Fruit fly (Drosophila melanogaster) whole organism, embryonic: ENCODE data around the gene Dora.
A peak's percentile ranks its signal among the peaks of the same experiment; 100 is the strongest.

ENCODE experiments used
- Asciz ChIP-seq: fragments of 200-800 bp; sonication (Bioruptor generic); optimal IDR thresholded peaks from 2 replicates; lab custom pipeline; 2017; ENCODE audit warnings: missing biosample characterization, mild to moderate bottlenecking, missing genetic modification characterization, missing genetic modification reagents
- BtbVII ChIP-seq: fragments of 200-800 bp; sonication (Bioruptor generic); optimal IDR thresholded peaks from 3 replicates; lab custom pipeline; 2017; ENCODE audit warnings: missing biosample characterization, mild to moderate bottlenecking, missing genetic modification characterization
- CG10267 ChIP-seq: fragments of 200-800 bp; sonication (Bioruptor generic); optimal IDR thresholded peaks from 2 replicates; lab custom pipeline; 2018; ENCODE audit warnings: missing biosample characterization, mild to moderate bottlenecking, missing genetic modification characterization, moderate library complexity
- CG10565 ChIP-seq: fragments of 200-800 bp; sonication (Bioruptor generic); optimal IDR thresholded peaks from 3 replicates; lab custom pipeline; 2016; ENCODE audit warnings: missing biosample characterization, mild to moderate bottlenecking, missing genetic modification characterization
- CG11560 ChIP-seq: fragments of 200-800 bp; sonication (Bioruptor generic); IDR thresholded peaks from 3 replicates; pipeline ENCODE4 v1.3.6; 2022; ENCODE audit warnings: missing biosample characterization, missing genetic modification characterization
- CG11695 ChIP-seq: fragments of 200-800 bp; sonication (Bioruptor generic); IDR thresholded peaks from 3 replicates; pipeline ENCODE4 v1.3.6; 2022; ENCODE audit warnings: missing biosample characterization, missing genetic modification characterization
- CG12744 ChIP-seq: fragments of 200-800 bp; sonication (Bioruptor generic); optimal IDR thresholded peaks from 2 replicates; lab custom pipeline; 2016; ENCODE audit warnings: missing biosample characterization, missing genetic modification characterization
- CG15011 ChIP-seq: fragments of 200-800 bp; sonication (Bioruptor generic); optimal IDR thresholded peaks from 3 replicates; lab custom pipeline; 2018; ENCODE audit warnings: missing biosample characterization, mild to moderate bottlenecking, missing genetic modification characterization
- CG15269 ChIP-seq: fragments of 200-800 bp; sonication (Bioruptor generic); optimal IDR thresholded peaks from 2 replicates; lab custom pipeline; 2018; ENCODE audit warnings: missing biosample characterization, mild to moderate bottlenecking, missing genetic modification characterization, moderate library complexity
- CG15514 ChIP-seq: fragments of 200-800 bp; sonication (Bioruptor generic); optimal IDR thresholded peaks from 3 replicates; lab custom pipeline; 2017; ENCODE audit warnings: missing biosample characterization, missing genetic modification characterization, mild to moderate bottlenecking, moderate library complexity, missing genetic modification reagents
- CG16813 ChIP-seq: fragments of 200-800 bp; sonication (Bioruptor generic); IDR thresholded peaks from 3 replicates; pipeline ENCODE4 v1.3.6; 2022; ENCODE audit warnings: missing biosample characterization, missing genetic modification characterization; ENCODE audit not compliant: partially characterized antibody
- CG17361 ChIP-seq: fragments of 200-800 bp; sonication (Bioruptor generic); IDR thresholded peaks from 3 replicates; pipeline ENCODE4 v1.3.6; 2022; ENCODE audit warnings: missing biosample characterization, missing genetic modification characterization
- CG30020 ChIP-seq: fragments of 200-800 bp; optimal IDR thresholded peaks from 2 replicates; lab custom pipeline; 2019; ENCODE audit warnings: missing biosample characterization, mild to moderate bottlenecking, missing genetic modification characterization, moderate library complexity
- CG4328 ChIP-seq: fragments of 200-800 bp; sonication (Bioruptor generic); optimal IDR thresholded peaks from 3 replicates; lab custom pipeline; 2017; ENCODE audit warnings: missing biosample characterization, missing genetic modification reagents, missing genetic modification characterization
- CG4617 ChIP-seq: fragments of 200-800 bp; sonication (Bioruptor generic); optimal IDR thresholded peaks from 3 replicates; lab custom pipeline; 2016; ENCODE audit warnings: missing biosample characterization, missing genetic modification characterization, borderline replicate concordance
- CG6689 ChIP-seq: fragments of 200-800 bp; sonication (Bioruptor generic); IDR thresholded peaks from 2 replicates; pipeline ENCODE4 v1.3.6; 2022; ENCODE audit warnings: missing biosample characterization, missing genetic modification characterization
- CG7372 ChIP-seq: fragments of 200-800 bp; sonication (Bioruptor generic); IDR thresholded peaks from 2 replicates; pipeline ENCODE4 v1.3.6; 2022; ENCODE audit warnings: missing biosample characterization, missing genetic modification characterization
- CG7839 ChIP-seq: fragments of 200-800 bp; sonication (Bioruptor generic); optimal IDR thresholded peaks from 3 replicates; lab custom pipeline; 2018; ENCODE audit warnings: missing biosample characterization, mild to moderate bottlenecking, missing genetic modification characterization, moderate library complexity
- CG7963 ChIP-seq: fragments of 200-800 bp; sonication (Bioruptor generic); IDR thresholded peaks from 3 replicates; pipeline ENCODE4 v1.3.6; 2022; ENCODE audit warnings: missing biosample characterization, missing genetic modification characterization; ENCODE audit not compliant: partially characterized antibody
- CrebB ChIP-seq: fragments of 200-800 bp; sonication (Bioruptor generic); optimal IDR thresholded peaks from 3 replicates; lab custom pipeline; 2018; ENCODE audit warnings: missing biosample characterization, mild to moderate bottlenecking, missing genetic modification characterization
- Dll ChIP-seq: fragments of 200-800 bp; sonication (Bioruptor generic); IDR thresholded peaks from 4 replicates; pipeline ENCODE4 v1.3.6; 2022; ENCODE audit warnings: missing biosample characterization, missing genetic modification characterization; ENCODE audit not compliant: partially characterized antibody
- Dp ChIP-seq: fragments of 200-800 bp; sonication (Bioruptor generic); optimal IDR thresholded peaks from 2 replicates; lab custom pipeline; 2018; ENCODE audit warnings: missing biosample characterization, mild to moderate bottlenecking, missing genetic modification characterization, moderate library complexity
- Dref ChIP-seq: fragments of 200-800 bp; sonication (Bioruptor generic); IDR thresholded peaks from 2 replicates; pipeline ENCODE4 v1.3.6; 2022; ENCODE audit warnings: missing biosample characterization, missing genetic modification characterization
- Elba2 ChIP-seq: fragments of 200-800 bp; sonication (Bioruptor generic); optimal IDR thresholded peaks from 3 replicates; lab custom pipeline; 2016; ENCODE audit warnings: missing biosample characterization, missing genetic modification characterization
- HLH4C ChIP-seq: fragments of 200-800 bp; sonication (Bioruptor generic); IDR thresholded peaks from 3 replicates; pipeline ENCODE4 v1.3.6; 2022; ENCODE audit warnings: missing biosample characterization, missing genetic modification characterization; ENCODE audit not compliant: partially characterized antibody
- Oaz ChIP-seq: fragments of 200-800 bp; sonication (Bioruptor generic); IDR thresholded peaks from 2 replicates; pipeline ENCODE4 v1.3.6; 2022; ENCODE audit warnings: missing biosample characterization, missing genetic modification characterization
- Ptx1 ChIP-seq: fragments of 200-800 bp; sonication (Bioruptor generic); IDR thresholded peaks from 2 replicates; pipeline ENCODE4 v1.3.6; 2022; ENCODE audit warnings: missing biosample characterization, missing genetic modification characterization
- Rx ChIP-seq: fragments of 200-800 bp; sonication (Bioruptor generic); IDR thresholded peaks from 2 replicates; pipeline ENCODE4 v1.3.6; 2022; ENCODE audit warnings: missing biosample characterization, missing genetic modification characterization
- Sry-δ ChIP-seq: fragments of 200-800 bp; sonication (Bioruptor generic); optimal IDR thresholded peaks from 2 replicates; lab custom pipeline; 2016; ENCODE audit warnings: missing biosample characterization, missing genetic modification characterization
- Xrp1 ChIP-seq: fragments of 200-800 bp; sonication (Bioruptor generic); IDR thresholded peaks from 2 replicates; pipeline ENCODE4 v1.3.6; 2022; ENCODE audit warnings: missing biosample characterization, missing genetic modification characterization
- ash1 ChIP-seq: fragments of 200-800 bp; sonication (Bioruptor generic); optimal IDR thresholded peaks from 2 replicates; lab custom pipeline; 2018; ENCODE audit warnings: missing biosample characterization, mild to moderate bottlenecking, missing genetic modification characterization
- bab2 ChIP-seq: fragments of 200-800 bp; sonication (Bioruptor generic); optimal IDR thresholded peaks from 2 replicates; lab custom pipeline; 2016; ENCODE audit warnings: missing biosample characterization, missing genetic modification characterization
- bigmax ChIP-seq: fragments of 200-800 bp; sonication (Bioruptor generic); optimal IDR thresholded peaks from 2 replicates; lab custom pipeline; 2018; ENCODE audit warnings: missing biosample characterization, mild to moderate bottlenecking, missing genetic modification characterization
- caup ChIP-seq: fragments of 200-800 bp; sonication (Bioruptor generic); optimal IDR thresholded peaks from 3 replicates; lab custom pipeline; 2017; ENCODE audit warnings: missing biosample characterization, mild to moderate bottlenecking, missing genetic modification characterization, moderate library complexity; ENCODE audit not compliant: severe bottlenecking
- croc ChIP-seq: fragments of 200-800 bp; sonication (Bioruptor generic); conservative IDR thresholded peaks from 3 replicates; pipeline ENCODE4 v1.3.6; 2022; ENCODE audit warnings: missing biosample characterization, missing genetic modification characterization
- ewg ChIP-seq: fragments of 200-800 bp; sonication (Bioruptor generic); optimal IDR thresholded peaks from 3 replicates; lab custom pipeline; 2017; ENCODE audit warnings: mild to moderate bottlenecking, missing biosample characterization, missing genetic modification reagents, missing genetic modification characterization
- fd96Cb ChIP-seq: fragments of 200-800 bp; sonication (Bioruptor generic); optimal IDR thresholded peaks from 2 replicates; lab custom pipeline; 2018; ENCODE audit warnings: missing biosample characterization, mild to moderate bottlenecking, missing genetic modification characterization, moderate library complexity
- gfzf ChIP-seq: fragments of 200-800 bp; sonication (Bioruptor generic); optimal IDR thresholded peaks from 2 replicates; lab custom pipeline; 2016; ENCODE audit warnings: missing biosample characterization, mild to moderate bottlenecking, missing genetic modification characterization, moderate library complexity
- hb ChIP-seq: fragments of 200-800 bp; sonication (Bioruptor generic); IDR thresholded peaks from 3 replicates; pipeline ENCODE4 v1.3.6; 2022; ENCODE audit warnings: missing biosample characterization, missing genetic modification characterization; ENCODE audit not compliant: partially characterized antibody
- hkb ChIP-seq, 2 experiments: fragments of 200-800 bp in 1 of 2; fragments of >200 bp in 1 of 2; sonication (Bioruptor generic) in 1 of 2; IDR thresholded peaks in 1 of 2; optimal IDR thresholded peaks in 1 of 2; 2 replicates each; pipeline versions ENCODE4 v1.3.6 to Lab custom; 2017 to 2022; ENCODE audit warnings: missing biosample characterization in 1 of 2, missing genetic modification characterization in 1 of 2
- knrl ChIP-seq: fragments of 200-800 bp; sonication (Bioruptor generic); IDR thresholded peaks from 3 replicates; pipeline ENCODE4 v1.3.6; 2022; ENCODE audit warnings: missing biosample characterization, missing genetic modification characterization; ENCODE audit not compliant: partially characterized antibody
- mld ChIP-seq: fragments of 200-800 bp; sonication (Bioruptor generic); IDR thresholded peaks from 3 replicates; pipeline ENCODE4 v1.3.6; 2022; ENCODE audit warnings: missing biosample characterization, missing genetic modification characterization; ENCODE audit not compliant: partially characterized antibody
- ranshi ChIP-seq: fragments of 200-800 bp; sonication (Bioruptor generic); IDR thresholded peaks from 2 replicates; pipeline ENCODE4 v1.3.6; 2022; ENCODE audit warnings: missing biosample characterization, missing genetic modification characterization
- row ChIP-seq: fragments of 200-800 bp; sonication (Bioruptor generic); IDR thresholded peaks from 3 replicates; pipeline ENCODE4 v1.3.6; 2022; ENCODE audit warnings: missing biosample characterization, missing genetic modification characterization
- sr ChIP-seq: fragments of 200-800 bp; sonication (Bioruptor generic); IDR thresholded peaks from 3 replicates; pipeline ENCODE4 v1.3.6; 2022; ENCODE audit warnings: missing biosample characterization, missing genetic modification characterization
- twi ChIP-seq: fragments of 200-800 bp; optimal IDR thresholded peaks from 2 replicates; lab custom pipeline; 2019; ENCODE audit warnings: missing biosample characterization, mild to moderate bottlenecking, missing genetic modification characterization, moderate library complexity
- vnd ChIP-seq: fragments of 200-800 bp; sonication (Bioruptor generic); IDR thresholded peaks from 3 replicates; pipeline ENCODE4 v1.3.6; 2022; ENCODE audit warnings: missing biosample characterization, missing genetic modification characterization; ENCODE audit not compliant: partially characterized antibody

Dora gene

DNA sequence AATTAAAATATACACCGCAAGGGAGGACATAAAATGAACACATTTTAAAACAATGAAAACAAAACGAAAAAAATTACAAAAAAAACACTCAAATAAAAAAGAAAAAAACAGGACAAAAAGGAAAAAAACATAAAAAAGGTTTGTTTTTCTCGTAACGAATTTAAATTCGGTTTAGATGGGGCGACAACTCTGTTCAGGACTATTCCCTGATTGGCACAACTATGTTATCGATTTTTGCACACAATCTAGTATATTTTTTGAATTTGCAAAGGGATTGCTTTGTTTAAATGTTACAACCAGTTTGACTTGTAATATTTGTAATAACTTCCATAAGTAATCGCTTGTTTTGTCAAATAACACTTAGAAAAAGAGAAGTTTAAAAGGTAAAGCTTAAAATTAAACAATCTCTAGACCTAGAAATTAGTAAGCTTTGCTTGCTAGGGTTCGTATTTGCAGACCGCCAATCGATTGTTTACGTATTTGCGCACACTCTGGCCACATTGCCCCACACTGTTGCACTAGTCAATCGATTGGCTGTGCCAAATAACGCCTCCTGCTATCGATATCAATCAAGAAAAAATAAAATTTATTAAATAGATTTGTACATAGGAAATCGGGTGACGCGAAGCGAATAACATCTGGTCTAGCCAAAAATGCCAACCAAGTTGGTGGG is 20.4 kb downstream of the Dora start, which contains the start of gene CG7332 (continued):
- TF ChIP-seq twi (tag; lab: Kevin White, UChicago) (no peak), Oaz (GFP tag; lab: Robert Waterston, UW) (no peak), mld (GFP tag; lab: Robert Waterston, UW) (peak; percentile 59; the same call in 1 of the 3 replicates), bab2 (GFP tag; lab: Kevin White, UChicago) (no peak), HLH4C (GFP tag; lab: Robert Waterston, UW) (peak; percentile 76), hkb (optimal IDR thresholded peaks at IDR 0.05; lab: Kevin White, UChicago) (no peak), hkb (GFP tag; IDR thresholded peaks at IDR 0.05; lab: Robert Waterston, UW) (peak; percentile 50), CG11695 (GFP tag; lab: Robert Waterston, UW) (no peak), CG30020 (peak; percentile 21), BtbVII (GFP tag; lab: Kevin White, UChicago) (no peak), CrebB (tag; lab: Kevin White, UChicago) (no peak), Asciz (no peak), CG7963 (peak; percentile 61; the same call in 2 of the 3 replicates), CG16813 (GFP tag; lab: Robert Waterston, UW) (peak; percentile 66), CG11560 (tag; lab: Robert Waterston, UW) (peak; percentile 79; the same call in 2 of the 3 replicates), CG6689 (GFP tag; lab: Robert Waterston, UW) (peak; percentile 24; the same call in 1 of the 2 replicates), CG15269 (no peak), CG7372 (GFP tag; lab: Robert Waterston, UW) (no peak), Rx (no peak), CG10565 (no peak), Sry-δ (GFP tag; lab: Kevin White, UChicago) (peak; percentile 69), CG4617 (GFP tag; lab: Kevin White, UChicago) (peak; percentile 28), ranshi (GFP tag; lab: Robert Waterston, UW) (0 out of 2 replicates have a peak, but pooled peaks have one; percentile 23), CG12744 (no peak), Xrp1 (GFP tag; lab: Robert Waterston, UW) (0 out of 2 replicates have a peak, but pooled peaks have one; percentile 33), ewg (GFP tag; lab: Kevin White, UChicago) (no peak), Dp (GFP tag; lab: Kevin White, UChicago) (peak; percentile 67), CG4328 (GFP tag; lab: Kevin White, UChicago) (no peak), CG15514 (peak; percentile 47), sr (no peak), fd96Cb (tag; lab: Kevin White, UChicago) (no peak), CG7839 (tag; lab: Kevin White, UChicago) (no peak), Elba2 (GFP tag; lab: Kevin White, UChicago) (no peak), Dll (GFP tag; lab: Robert Waterston, UW) (peak; percentile 64; the same call in 1 of the 4 replicates), row (GFP tag; lab: Robert Waterston, UW) (peak; percentile 29; the same call in 1 of the 3 replicates), bigmax (GFP tag; lab: Kevin White, UChicago) (no peak), Dref (GFP tag; lab: Robert Waterston, UW) (peak; percentile 85), gfzf (GFP tag; lab: Kevin White, UChicago) (peak; percentile 68), vnd (GFP tag; lab: Robert Waterston, UW) (peak; percentile 46; the same call in 2 of the 3 replicates), CG17361 (0 out of 3 replicates have a peak, but pooled peaks have one; percentile 16), hb (peak; percentile 60; the same call in 1 of the 3 replicates), caup (GFP tag; lab: Kevin White, UChicago) (no peak), CG15011 (GFP tag; lab: Kevin White, UChicago) (no peak), Ptx1 (GFP tag; lab: Robert Waterston, UW) (peak; percentile 28; the same call in 1 of the 2 replicates), knrl (GFP tag; lab: Robert Waterston, UW) (peak; percentile 66), CG10267 (tag; lab: Kevin White, UChicago) (no peak), croc (no peak), ash1 (GFP tag; lab: Kevin White, UChicago) (no peak)
